Worm (Caenorhabditis elegans) whole organism, L4/young adult: ENCODE data around the gene F53B3.3.
"Not testable (repeated sequence)": the region's sequence is repeated elsewhere in the genome, so short reads cannot be mapped to it uniquely, and the experiment has no call there.

ENCODE experiments used
- W03F9.2 ChIP-seq: fragments of 150-350 bp; optimal IDR thresholded peaks from 2 replicates; lab custom pipeline; 2014; ENCODE audit warnings: missing biosample characterization, missing genetic modification characterization
- dao-5 ChIP-seq: sonication (generic microtip); optimal IDR thresholded peaks from 2 replicates; lab custom pipeline; 2016; ENCODE audit warnings: missing genotype, missing genetic modification characterization, moderate library complexity, missing compliant biosample characterization
- him-1 ChIP-seq: sonication (generic microtip); optimal IDR thresholded peaks from 2 replicates; lab custom pipeline; 2016; ENCODE audit warnings: missing genotype, missing genetic modification reagents, missing genetic modification characterization, missing compliant biosample characterization

F53B3.3 gene

ce11 chrX:2871037-2871436 lies at the start of gene F53B3.3:
TSS of gene F53B3.3 (minus strand) at chrX:2871137.
- TF ChIP-seq W03F9.2 (tag; lab: Kevin White, UChicago) (no peak), dao-5 (tag; lab: Kevin White, UChicago) (no peak), him-1 (tag; lab: Kevin White, UChicago) (no peak)

ce11 chrX:2920456-2920855 lies 49.5 kb upstream of the F53B3.3 start:
- TF ChIP-seq W03F9.2 (tag; lab: Kevin White, UChicago) = no peak

ce11 chrX:2919488-2919887 lies 48.6 kb upstream of the F53B3.3 start:
- TF ChIP-seq him-1 (tag; lab: Kevin White, UChicago) = no peak
- no peak for TF ChIP-seq dao-5 (tag; lab: Kevin White, UChicago)
- no peak for TF ChIP-seq W03F9.2 (tag; lab: Kevin White, UChicago)

- no peak for TF ChIP-seq dao-5 (tag; lab: Kevin White, UChicago)
- no peak for TF ChIP-seq him-1 (tag; lab: Kevin White, UChicago)
- TF ChIP-seq W03F9.2 (tag; lab: Kevin White, UChicago) = no peak
Observed at ce11 chrX:2912689-2913088, 41.8 kb upstream of the F53B3.3 start.

- TF ChIP-seq dao-5 (tag; lab: Kevin White, UChicago) = no peak
- no peak for TF ChIP-seq W03F9.2 (tag; lab: Kevin White, UChicago)
- TF ChIP-seq him-1 (tag; lab: Kevin White, UChicago) = no peak
Observed at ce11 chrX:2909227-2909626, 38.3 kb upstream of the F53B3.3 start, which contains the start of gene nmy-1. TSS of gene nmy-1 (plus strand) at chrX:2909527.

ce11 chrX:2907296-2907873 lies 36.4 kb upstream of the F53B3.3 start:
- no peak for TF ChIP-seq dao-5 (tag; lab: Kevin White, UChicago)
- no peak for TF ChIP-seq W03F9.2 (tag; lab: Kevin White, UChicago)
- TF ChIP-seq him-1 (tag; lab: Kevin White, UChicago) = no peak

- TF ChIP-seq him-1 (tag; lab: Kevin White, UChicago) (no peak), dao-5 (tag; lab: Kevin White, UChicago) (no peak), W03F9.2 (tag; lab: Kevin White, UChicago) (no peak)
Observed at ce11 chrX:2906062-2906732, 35.3 kb upstream of the F53B3.3 start.

- no peak for TF ChIP-seq him-1 (tag; lab: Kevin White, UChicago)
- no peak for TF ChIP-seq dao-5 (tag; lab: Kevin White, UChicago)
- no peak for TF ChIP-seq W03F9.2 (tag; lab: Kevin White, UChicago)
Observed at ce11 chrX:2903715-2904419, 32.9 kb upstream of the F53B3.3 start.

- TF ChIP-seq him-1 (tag; lab: Kevin White, UChicago) (no peak), W03F9.2 (tag; lab: Kevin White, UChicago) (no peak), dao-5 (tag; lab: Kevin White, UChicago) (no peak)
Observed at ce11 chrX:2902854-2903253, 31.9 kb upstream of the F53B3.3 start.

ce11 chrX:2900897-2901496 lies 30.1 kb upstream of the F53B3.3 start:
- TF ChIP-seq dao-5 (tag; lab: Kevin White, UChicago) = no peak
- no peak for TF ChIP-seq W03F9.2 (tag; lab: Kevin White, UChicago)
- TF ChIP-seq him-1 (tag; lab: Kevin White, UChicago) = no peak

- no peak for TF ChIP-seq dao-5 (tag; lab: Kevin White, UChicago)
- no peak for TF ChIP-seq W03F9.2 (tag; lab: Kevin White, UChicago)
- TF ChIP-seq him-1 (tag; lab: Kevin White, UChicago) = no peak
Observed at ce11 chrX:2898256-2898655, 27.3 kb upstream of the F53B3.3 start, which contains the start of gene F52B10.3. TSS of gene F52B10.3 (minus strand) at chrX:2898356.

- no peak for TF ChIP-seq dao-5 (tag; lab: Kevin White, UChicago)
- no peak for TF ChIP-seq him-1 (tag; lab: Kevin White, UChicago)
- no peak for TF ChIP-seq W03F9.2 (tag; lab: Kevin White, UChicago)
Observed at ce11 chrX:2895646-2896045, 24.7 kb upstream of the F53B3.3 start.

- not testable (repeated sequence) for TF ChIP-seq him-1, W03F9.2, dao-5 (tag; lab: Kevin White, UChicago)
Observed at ce11 chrX:2894273-2894672, 23.3 kb upstream of the F53B3.3 start, which contains the start of gene B0410.1. TSS of gene B0410.1 (plus strand) at chrX:2894573.
